Fruit fly (Drosophila melanogaster): ENCODE measurements around the gene CG8891.

CG8891 gene

DNA sequence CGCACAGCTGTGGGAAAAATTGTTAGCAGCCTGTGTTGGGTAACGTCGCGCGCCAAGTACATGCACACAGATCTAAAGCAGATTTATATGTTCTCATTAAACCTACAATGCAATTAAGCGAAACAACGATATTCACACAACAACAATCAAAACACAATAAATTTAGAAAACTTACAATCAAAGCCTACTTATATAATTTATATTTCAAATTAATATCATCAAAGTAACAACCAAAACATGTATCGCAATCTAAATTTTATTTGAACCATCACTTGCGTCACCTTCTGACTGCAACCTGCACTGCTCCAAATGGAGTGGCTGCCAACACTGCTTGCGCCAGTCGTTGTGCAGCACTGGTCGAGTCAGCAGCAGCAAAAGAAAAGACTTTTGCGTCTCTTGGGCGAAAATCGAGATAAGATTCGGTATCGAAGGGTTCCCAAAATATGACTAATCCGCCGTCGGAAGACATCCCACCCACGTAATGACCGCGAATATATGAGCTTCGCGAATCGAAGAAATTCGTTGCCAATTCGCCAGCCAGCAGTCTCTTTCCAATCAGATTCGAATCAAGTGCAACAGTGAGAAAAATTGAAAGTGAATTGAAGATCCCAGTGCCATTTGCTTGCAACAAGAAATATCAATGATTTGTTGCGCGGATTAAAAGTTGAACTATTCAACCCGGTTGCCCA, 2.2 kb upstream of the CG8891 start, which contains the start of the genes CG8892 and CG34126 (continued):
- no peak for TF ChIP-seq Hr78 (GFP tag; optimal IDR thresholded peaks at IDR 0.05)

- TF ChIP-seq usp (GFP tag; optimal IDR thresholded peaks at IDR 0.05) = no peak
- peak; percentile 92 for TF ChIP-seq CG9705 (GFP tag; optimal IDR thresholded peaks at IDR 0.05)
- TF ChIP-seq foxo (GFP tag; optimal IDR thresholded peaks at IDR 0.05) = peak; percentile 68 to 97
- peak; percentile 80 for TF ChIP-seq CG32264 (GFP tag; optimal IDR thresholded peaks at IDR 0.05)
- TF ChIP-seq fru (GFP tag; optimal IDR thresholded peaks at IDR 0.05) = peak; percentile 96
- TF ChIP-seq Myc (optimal IDR thresholded peaks at IDR 0.05) = peak; percentile 29
- TF ChIP-seq ey (GFP tag; optimal IDR thresholded peaks at IDR 0.05) = peak; percentile 92
- TF ChIP-seq Vsx2 (GFP tag; optimal IDR thresholded peaks at IDR 0.05; ENCODE audit: partially characterized antibody) = no peak
- no peak for TF ChIP-seq Dif (GFP tag; optimal IDR thresholded peaks at IDR 0.05; ENCODE audit: partially characterized antibody)
- no peak for TF ChIP-seq N (GFP tag; optimal IDR thresholded peaks at IDR 0.05)
- peak; percentile 95 for TF ChIP-seq Jra (GFP tag; optimal IDR thresholded peaks at IDR 0.05)
- TF ChIP-seq Hr83 (GFP tag; optimal IDR thresholded peaks at IDR 0.05; ENCODE audit: poor library complexity, severe bottlenecking) = no peak
- TF ChIP-seq woc (GFP tag; optimal IDR thresholded peaks at IDR 0.05) = peak; percentile 96
- TF ChIP-seq psq (GFP tag; optimal IDR thresholded peaks at IDR 0.05) = peak; percentile 90
- TF ChIP-seq Mio (GFP tag; optimal IDR thresholded peaks at IDR 0.05) = peak; percentile 68
- TF ChIP-seq OdsH (GFP tag; optimal IDR thresholded peaks at IDR 0.05) = peak; percentile 92
- no peak for TF ChIP-seq dmrt93B (GFP tag; optimal IDR thresholded peaks at IDR 0.05)
- no peak for TF ChIP-seq jim (GFP tag; optimal IDR thresholded peaks at IDR 0.05)
- no peak for TF ChIP-seq sage (GFP tag; optimal IDR thresholded peaks at IDR 0.05)
- TF ChIP-seq lola (GFP tag; optimal IDR thresholded peaks at IDR 0.05) = no peak
- TF ChIP-seq sv (GFP tag; optimal IDR thresholded peaks at IDR 0.05) = peak; percentile 97
- no peak for TF ChIP-seq Dfd (GFP tag; optimal IDR thresholded peaks at IDR 0.05)
- peak; percentile 96 for TF ChIP-seq rgr (GFP tag; optimal IDR thresholded peaks at IDR 0.05)
- TF ChIP-seq dsf (GFP tag; optimal IDR thresholded peaks at IDR 0.05; ENCODE audit: borderline replicate concordance) = peak; percentile 84
- no peak for TF ChIP-seq Hnf4 (GFP tag; optimal IDR thresholded peaks at IDR 0.05)
- peak; percentile 95 for TF ChIP-seq HLH106 (tag; optimal IDR thresholded peaks at IDR 0.05)
- TF ChIP-seq br (GFP tag; optimal IDR thresholded peaks at IDR 0.05) = peak; percentile 93
- TF ChIP-seq dl (GFP tag; optimal IDR thresholded peaks at IDR 0.05; ENCODE audit: insufficient read depth in 1 of 2, partially characterized antibody in 2 of 2) = no peak
- TF ChIP-seq pan (optimal IDR thresholded peaks at IDR 0.05) = no peak
- TF ChIP-seq Rel (GFP tag; optimal IDR thresholded peaks at IDR 0.05) = no peak
- TF ChIP-seq Rel (tag; optimal IDR thresholded peaks at IDR 0.05) = peak; percentile 81
- no peak for TF ChIP-seq GATAd (GFP tag; optimal IDR thresholded peaks at IDR 0.05)
- no peak for TF ChIP-seq CrebA (GFP tag; optimal IDR thresholded peaks at IDR 0.05; ENCODE audit: borderline replicate concordance)
- no peak for TF ChIP-seq Abd-B (GFP tag; optimal IDR thresholded peaks at IDR 0.05)
- TF ChIP-seq h (GFP tag; optimal IDR thresholded peaks at IDR 0.05) = peak; percentile 97
- peak; percentile 88 for TF ChIP-seq Sp1 (GFP tag; optimal IDR thresholded peaks at IDR 0.05)
These were observed 2.1 kb downstream of the CG8891 start, which contains the start of the genes Gmd and CG3792 for dm6 chr2L:4976988-4977551. Gene Gmd (minus strand): TSS chr2L:4977023. Gene CG3792 (plus strand): TSS chr2L:4977312.

DNA sequence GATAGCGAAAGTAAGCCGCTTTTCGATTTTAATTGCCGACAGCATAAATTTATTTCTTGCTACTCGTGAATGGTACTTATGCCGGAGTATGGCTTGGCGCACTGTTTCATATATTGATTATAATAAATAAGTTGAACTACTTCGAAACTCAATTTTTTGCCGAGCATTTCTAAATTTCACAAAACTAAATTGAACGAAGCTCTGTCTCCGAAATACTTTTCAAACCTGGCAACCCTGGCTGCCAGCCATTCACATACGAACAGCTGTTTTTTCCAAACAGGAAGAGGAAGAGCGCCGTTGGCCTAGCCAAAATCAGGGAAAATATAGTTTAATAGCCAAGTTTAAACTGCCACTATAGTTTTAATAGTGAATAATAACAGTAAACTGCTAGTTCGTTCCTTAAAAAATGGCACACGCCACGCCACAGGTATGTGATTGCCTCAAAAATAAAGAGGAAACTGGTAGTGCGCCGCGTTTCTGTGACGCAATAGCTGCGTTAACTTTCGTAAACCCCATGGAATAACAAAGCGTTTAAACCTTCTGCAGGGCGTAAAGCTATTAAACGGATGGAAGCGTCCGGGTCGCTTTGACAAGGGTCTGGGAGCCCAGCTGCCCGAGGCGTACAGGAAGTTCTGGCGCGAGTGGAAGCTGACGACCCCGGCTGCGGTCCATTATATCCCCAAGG, 5.3 kb downstream of the CG8891 start, which contains the start of gene mRpL28:
Gene mRpL28 (plus strand): TSS at position 246 of the 685 bp plus-strand sequence.
- TF ChIP-seq sv (GFP tag; optimal IDR thresholded peaks at IDR 0.05) (no peak), dl (GFP tag; optimal IDR thresholded peaks at IDR 0.05; ENCODE audit: insufficient read depth in 1 of 2, partially characterized antibody in 2 of 2) (no peak), Hr83 (GFP tag; optimal IDR thresholded peaks at IDR 0.05; ENCODE audit: poor library complexity, severe bottlenecking) (peak; percentile 16), Hnf4 (GFP tag; optimal IDR thresholded peaks at IDR 0.05) (no peak), Rel (GFP tag; optimal IDR thresholded peaks at IDR 0.05) (no peak), Rel (tag; optimal IDR thresholded peaks at IDR 0.05) (peak; percentile 88), psq (GFP tag; optimal IDR thresholded peaks at IDR 0.05) (peak; percentile 2), HLH106 (tag; optimal IDR thresholded peaks at IDR 0.05) (peak; percentile 15), ey (GFP tag; optimal IDR thresholded peaks at IDR 0.05) (peak; percentile 26), woc (GFP tag; optimal IDR thresholded peaks at IDR 0.05) (no peak)
